Worm (Caenorhabditis elegans) whole organism, L4/young adult: ENCODE data around the gene T03G11.9.

Source experiments
- W03F9.2 ChIP-seq: fragments of 150-350 bp; optimal IDR thresholded peaks from 2 replicates; lab custom pipeline; 2014; ENCODE audit warnings: missing biosample characterization, missing genetic modification characterization
- him-1 ChIP-seq: sonication (generic microtip); optimal IDR thresholded peaks from 2 replicates; lab custom pipeline; 2016; ENCODE audit warnings: missing genotype, missing genetic modification reagents, missing genetic modification characterization, missing compliant biosample characterization

- TF ChIP-seq him-1 (tag; lab: Kevin White, UChicago) (peak; percentile 32), W03F9.2 (tag; lab: Kevin White, UChicago) (no peak)
These were observed 26.5 kb downstream of the T03G11.9 start for ce11 chrX:5210524-5210923.
